Fruit fly (Drosophila melanogaster) whole organism, embryonic: ENCODE data around the gene SNRPG.
A peak's percentile ranks its signal among the peaks of the same experiment; 100 is the strongest.

ENCODE experiments used
- BtbVII ChIP-seq: fragments of 200-800 bp; sonication (Bioruptor generic); optimal IDR thresholded peaks from 3 replicates; lab custom pipeline; 2017; ENCODE audit warnings: missing biosample characterization, mild to moderate bottlenecking, missing genetic modification characterization
- CG11398 ChIP-seq: fragments of 200-800 bp; sonication (Bioruptor generic); optimal IDR thresholded peaks from 2 replicates; lab custom pipeline; 2016; ENCODE audit warnings: missing biosample characterization, missing genetic modification characterization
- CG12236 ChIP-seq: fragments of 200-800 bp; sonication (Bioruptor generic); optimal IDR thresholded peaks from 2 replicates; lab custom pipeline; 2016; ENCODE audit warnings: missing biosample characterization, missing genetic modification characterization
- CG12744 ChIP-seq: fragments of 200-800 bp; sonication (Bioruptor generic); optimal IDR thresholded peaks from 2 replicates; lab custom pipeline; 2016; ENCODE audit warnings: missing biosample characterization, missing genetic modification characterization
- CG13775 ChIP-seq: fragments of 200-800 bp; sonication (Bioruptor generic); optimal IDR thresholded peaks from 3 replicates; lab custom pipeline; 2017; ENCODE audit warnings: missing biosample characterization, mild to moderate bottlenecking, missing genetic modification characterization
- CG14014 ChIP-seq: fragments of 200-800 bp; sonication (Bioruptor generic); IDR thresholded peaks from 2 replicates; pipeline ENCODE4 v1.3.6; 2022; ENCODE audit warnings: missing biosample characterization, missing genetic modification characterization
- CG14710 ChIP-seq: fragments of 200-800 bp; sonication (Bioruptor generic); optimal IDR thresholded peaks from 3 replicates; lab custom pipeline; 2019; ENCODE audit warnings: missing biosample characterization, mild to moderate bottlenecking, missing genetic modification characterization, moderate library complexity
- CG1603 ChIP-seq: fragments of 200-800 bp; sonication (Bioruptor generic); optimal IDR thresholded peaks from 2 replicates; lab custom pipeline; 2019; ENCODE audit warnings: missing biosample characterization, mild to moderate bottlenecking, missing genetic modification characterization, moderate library complexity
- CG16863 ChIP-seq: fragments of 200-800 bp; sonication (Bioruptor generic); optimal IDR thresholded peaks from 3 replicates; lab custom pipeline; 2016; ENCODE audit warnings: missing biosample characterization, missing genetic modification characterization
- CG17359 ChIP-seq: fragments of 200-800 bp; sonication (Bioruptor generic); optimal IDR thresholded peaks from 3 replicates; lab custom pipeline; 2018; ENCODE audit warnings: missing biosample characterization, mild to moderate bottlenecking, missing genetic modification characterization, moderate library complexity
- CG18262 ChIP-seq: fragments of 200-800 bp; optimal IDR thresholded peaks from 3 replicates; lab custom pipeline; 2019; ENCODE audit warnings: missing biosample characterization, mild to moderate bottlenecking, missing genetic modification characterization, moderate library complexity
- CG2116 ChIP-seq: fragments of 200-800 bp; sonication (Bioruptor generic); optimal IDR thresholded peaks from 3 replicates; lab custom pipeline; 2018; ENCODE audit warnings: missing biosample characterization, mild to moderate bottlenecking, missing genetic modification characterization
- CG2120 ChIP-seq: fragments of 200-800 bp; sonication (Bioruptor generic); optimal IDR thresholded peaks from 3 replicates; lab custom pipeline; 2016; ENCODE audit warnings: missing biosample characterization, missing genetic modification characterization
- CG31365 ChIP-seq: fragments of 200-800 bp; sonication (Bioruptor generic); optimal IDR thresholded peaks from 2 replicates; lab custom pipeline; 2018; ENCODE audit warnings: missing biosample characterization, mild to moderate bottlenecking, missing genetic modification characterization
- CG33213 ChIP-seq: fragments of 200-800 bp; sonication (Bioruptor generic); optimal IDR thresholded peaks from 3 replicates; lab custom pipeline; 2016; ENCODE audit warnings: missing biosample characterization, missing genetic modification characterization
- CG3838 ChIP-seq: fragments of 200-800 bp; sonication (Bioruptor generic); optimal IDR thresholded peaks from 3 replicates; lab custom pipeline; 2016; ENCODE audit warnings: missing biosample characterization, missing genetic modification characterization
- CG4360 ChIP-seq: fragments of 200-800 bp; sonication (Bioruptor generic); IDR thresholded peaks from 2 replicates; pipeline ENCODE4 v1.3.6; 2022; ENCODE audit warnings: missing biosample characterization, missing genetic modification characterization
- CG5180 ChIP-seq: fragments of 200-800 bp; sonication (Bioruptor generic); optimal IDR thresholded peaks from 3 replicates; lab custom pipeline; 2017; ENCODE audit warnings: missing biosample characterization, missing genetic modification characterization, mild to moderate bottlenecking, moderate library complexity, missing genetic modification reagents
- CG5953 ChIP-seq: fragments of 200-800 bp; sonication (Bioruptor generic); IDR thresholded peaks from 2 replicates; pipeline ENCODE4 v1.3.6; 2022; ENCODE audit warnings: missing biosample characterization, missing genetic modification characterization
- CG6813 ChIP-seq: fragments of 200-800 bp; sonication (Bioruptor generic); optimal IDR thresholded peaks from 2 replicates; lab custom pipeline; 2017; ENCODE audit warnings: missing biosample characterization, missing genetic modification characterization, mild to moderate bottlenecking, moderate library complexity, missing genetic modification reagents
- CG7271 ChIP-seq: fragments of 200-800 bp; sonication (Bioruptor generic); optimal IDR thresholded peaks from 2 replicates; lab custom pipeline; 2018; ENCODE audit warnings: missing biosample characterization, mild to moderate bottlenecking, missing genetic modification characterization, moderate library complexity
- CG7556 ChIP-seq: fragments of 200-800 bp; sonication (Bioruptor generic); optimal IDR thresholded peaks from 2 replicates; lab custom pipeline; 2017; ENCODE audit warnings: missing biosample characterization, mild to moderate bottlenecking, missing genetic modification characterization
- CG8290 ChIP-seq, 3 experiments: fragments of 200-800 bp; sonication (Bioruptor generic); optimal IDR thresholded peaks; 2 replicates each; lab custom pipeline; 2016 to 2019; ENCODE audit warnings: missing biosample characterization in 3 of 3, missing genetic modification characterization in 3 of 3, mild to moderate bottlenecking in 2 of 3, moderate library complexity in 1 of 3
- CG8765 ChIP-seq: fragments of 200-800 bp; sonication (Bioruptor generic); IDR thresholded peaks from 2 replicates; pipeline ENCODE4 v1.3.6; 2022; ENCODE audit warnings: missing biosample characterization, missing genetic modification characterization
- CG9727 ChIP-seq: fragments of 200-800 bp; sonication (Bioruptor generic); optimal IDR thresholded peaks from 3 replicates; lab custom pipeline; 2017; ENCODE audit warnings: missing biosample characterization, mild to moderate bottlenecking, missing genetic modification characterization
- Deaf1 ChIP-seq: fragments of 200-800 bp; optimal IDR thresholded peaks from 3 replicates; lab custom pipeline; 2019; ENCODE audit warnings: missing biosample characterization, mild to moderate bottlenecking, missing genetic modification characterization, moderate library complexity
- Dll ChIP-seq: fragments of 200-800 bp; sonication (Bioruptor generic); IDR thresholded peaks from 4 replicates; pipeline ENCODE4 v1.3.6; 2022; ENCODE audit warnings: missing biosample characterization, missing genetic modification characterization; ENCODE audit not compliant: partially characterized antibody
- HLH3B ChIP-seq: fragments of 200-800 bp; sonication (Bioruptor generic); IDR thresholded peaks from 2 replicates; pipeline ENCODE4 v1.3.6; 2022; ENCODE audit warnings: missing biosample characterization, missing genetic modification characterization
- Hand ChIP-seq: fragments of 200-800 bp; sonication (Bioruptor generic); optimal IDR thresholded peaks from 2 replicates; lab custom pipeline; 2017; ENCODE audit warnings: mild to moderate bottlenecking, missing biosample characterization, missing genetic modification reagents, missing genetic modification characterization
- Hey ChIP-seq: fragments of 200-800 bp; sonication (Bioruptor generic); optimal IDR thresholded peaks from 3 replicates; lab custom pipeline; 2018; ENCODE audit warnings: missing biosample characterization, mild to moderate bottlenecking, missing genetic modification characterization
- Hmr ChIP-seq: fragments of 200-800 bp; sonication (Bioruptor generic); optimal IDR thresholded peaks from 3 replicates; lab custom pipeline; 2017; ENCODE audit warnings: mild to moderate bottlenecking, missing biosample characterization, missing genetic modification reagents, missing genetic modification characterization
- NC2β ChIP-seq: fragments of 200-800 bp; sonication (Bioruptor generic); optimal IDR thresholded peaks from 2 replicates; lab custom pipeline; 2016; ENCODE audit warnings: missing biosample characterization, missing genetic modification characterization
- Opbp ChIP-seq: fragments of 200-800 bp; sonication (Bioruptor generic); IDR thresholded peaks from 3 replicates; pipeline ENCODE4 v1.3.6; 2022; ENCODE audit warnings: missing biosample characterization, missing genetic modification characterization; ENCODE audit not compliant: partially characterized antibody
- PHDP ChIP-seq: fragments of 200-800 bp; sonication (Bioruptor generic); optimal IDR thresholded peaks from 3 replicates; lab custom pipeline; 2018; ENCODE audit warnings: missing biosample characterization, mild to moderate bottlenecking, missing genetic modification characterization, moderate library complexity
- ase ChIP-seq: fragments of 200-800 bp; sonication (Bioruptor generic); IDR thresholded peaks from 3 replicates; pipeline ENCODE4 v1.3.6; 2022; ENCODE audit warnings: missing biosample characterization, missing genetic modification characterization
- cwo ChIP-seq: fragments of 200-800 bp; sonication (Bioruptor generic); optimal IDR thresholded peaks from 3 replicates; lab custom pipeline; 2017; ENCODE audit warnings: missing biosample characterization, missing genetic modification characterization, mild to moderate bottlenecking, moderate library complexity, missing genetic modification reagents
- ewg ChIP-seq: fragments of 200-800 bp; sonication (Bioruptor generic); optimal IDR thresholded peaks from 3 replicates; lab custom pipeline; 2017; ENCODE audit warnings: mild to moderate bottlenecking, missing biosample characterization, missing genetic modification reagents, missing genetic modification characterization
- fd64A ChIP-seq: fragments of 200-800 bp; sonication (Bioruptor generic); optimal IDR thresholded peaks from 3 replicates; lab custom pipeline; 2018; ENCODE audit warnings: missing biosample characterization, mild to moderate bottlenecking, missing genetic modification characterization
- gce ChIP-seq: fragments of 200-800 bp; sonication (Bioruptor generic); IDR thresholded peaks from 3 replicates; pipeline ENCODE4 v1.3.6; 2022; ENCODE audit warnings: missing biosample characterization, missing genetic modification characterization
- gem ChIP-seq: fragments of 200-800 bp; sonication (Bioruptor generic); optimal IDR thresholded peaks from 2 replicates; lab custom pipeline; 2019; ENCODE audit warnings: missing biosample characterization, mild to moderate bottlenecking, missing genetic modification characterization, moderate library complexity
- lbe ChIP-seq: fragments of 200-800 bp; sonication (Bioruptor generic); optimal IDR thresholded peaks from 2 replicates; lab custom pipeline; 2016; ENCODE audit warnings: missing biosample characterization, mild to moderate bottlenecking, missing genetic modification characterization
- nau ChIP-seq: fragments of 200-800 bp; sonication (Bioruptor generic); optimal IDR thresholded peaks from 3 replicates; lab custom pipeline; 2017; ENCODE audit warnings: missing biosample characterization, mild to moderate bottlenecking, missing genetic modification characterization, missing genetic modification reagents
- oc ChIP-seq: fragments of 200-800 bp; sonication (Bioruptor generic); optimal IDR thresholded peaks from 2 replicates; lab custom pipeline; 2018; ENCODE audit warnings: missing biosample characterization, mild to moderate bottlenecking, missing genetic modification characterization, moderate library complexity
- pfk ChIP-seq: fragments of 200-800 bp; sonication (Bioruptor generic); optimal IDR thresholded peaks from 2 replicates; lab custom pipeline; 2018; ENCODE audit warnings: missing biosample characterization, mild to moderate bottlenecking, missing genetic modification characterization, moderate library complexity
- run ChIP-seq: fragments of 200-800 bp; sonication (Bioruptor generic); optimal IDR thresholded peaks from 3 replicates; lab custom pipeline; 2018; ENCODE audit warnings: missing biosample characterization, mild to moderate bottlenecking, missing genetic modification characterization
- sens ChIP-seq: fragments of 200-800 bp; sonication (Bioruptor generic); peaks from one replicate; lab custom pipeline; 2016; ENCODE audit warnings: missing biosample characterization, missing genetic modification characterization
- tap ChIP-seq: fragments of 200-800 bp; optimal IDR thresholded peaks from 3 replicates; lab custom pipeline; 2019; ENCODE audit warnings: missing biosample characterization, mild to moderate bottlenecking, missing genetic modification characterization, moderate library complexity
- tna ChIP-seq: fragments of 200-800 bp; sonication (Bioruptor generic); IDR thresholded peaks from 2 replicates; pipeline ENCODE4 v1.3.6; 2022; ENCODE audit warnings: missing biosample characterization, missing genetic modification characterization; ENCODE audit not compliant: partially characterized antibody

The SNRPG gene

dm6 chrX:16644535-16645131, 4.4 kb upstream of the SNRPG start (continued):
- TF ChIP-seq CG33213 (GFP tag; lab: Kevin White, UChicago) (peak; percentile 8), CG3838 (peak; percentile 53), oc (peak; percentile 69), CG18262 (peak; percentile 52), Opbp (GFP tag; lab: Robert Waterston, UW) (no peak), CG11398 (peak; percentile 65), CG12744 (no peak), cwo (GFP tag; lab: Kevin White, UChicago) (peak; percentile 7), pfk (GFP tag; lab: Kevin White, UChicago) (peak; percentile 15), CG5953 (GFP tag; lab: Robert Waterston, UW) (0 out of 2 replicates have a peak, but pooled peaks have one; percentile 37), CG14014 (peak; percentile 40; the same call in 1 of the 2 replicates), CG2120 (GFP tag; lab: Kevin White, UChicago) (no peak), HLH3B (GFP tag; lab: Robert Waterston, UW) (peak; percentile 49; the same call in 1 of the 2 replicates), Deaf1 (no peak), CG6813 (GFP tag; lab: Kevin White, UChicago) (peak; percentile 83), CG5180 (GFP tag; lab: Kevin White, UChicago) (peak; percentile 53), lbe (GFP tag; lab: Kevin White, UChicago) (no peak), gem (peak; percentile 60), CG1603 (tag; lab: Kevin White, UChicago) (peak; percentile 75), CG9727 (GFP tag; lab: Kevin White, UChicago) (peak; percentile 74), CG7271 (tag; lab: Kevin White, UChicago) (no peak), Hey (tag; lab: Kevin White, UChicago) (peak; percentile 29), PHDP (tag; lab: Kevin White, UChicago) (peak; percentile 46), CG17359 (peak; percentile 71), sens (GFP tag; lab: Kevin White, UChicago) (peak; percentile 84), CG12236 (GFP tag; lab: Kevin White, UChicago) (peak; percentile 59), CG8290 (GFP tag; optimal IDR thresholded peaks at IDR 0.05; lab: Kevin White, UChicago) (peak; percentile 4), CG8290 (tag; optimal IDR thresholded peaks at IDR 0.05; lab: Kevin White, UChicago) (peak; percentile 66 to 73), NC2β (GFP tag; lab: Kevin White, UChicago) (peak; percentile 41), gce (GFP tag; lab: Robert Waterston, UW) (0 out of 3 replicates have a peak, but pooled peaks have one; percentile 60), CG14710 (tag; lab: Kevin White, UChicago) (peak; percentile 41), CG31365 (tag; lab: Kevin White, UChicago) (peak; percentile 43), Hmr (GFP tag; lab: Kevin White, UChicago) (peak; percentile 19), Hand (GFP tag; lab: Kevin White, UChicago) (no peak), CG8765 (GFP tag; lab: Robert Waterston, UW) (0 out of 2 replicates have a peak, but pooled peaks have one; percentile 11), CG13775 (GFP tag; lab: Kevin White, UChicago) (no peak), BtbVII (GFP tag; lab: Kevin White, UChicago) (no peak), run (tag; lab: Kevin White, UChicago) (peak; percentile 73), Dll (GFP tag; lab: Robert Waterston, UW) (0 out of 4 replicates have a peak, but pooled peaks have one; percentile 14), CG2116 (GFP tag; lab: Kevin White, UChicago) (peak; percentile 39), CG4360 (GFP tag; lab: Robert Waterston, UW) (no peak), CG16863 (GFP tag; lab: Kevin White, UChicago) (peak; percentile 46), tna (GFP tag; lab: Robert Waterston, UW) (no peak), tap (tag; lab: Kevin White, UChicago) (peak; percentile 28), ewg (GFP tag; lab: Kevin White, UChicago) (peak; percentile 45), fd64A (GFP tag; lab: Kevin White, UChicago) (peak; percentile 72), CG7556 (GFP tag; lab: Kevin White, UChicago) (peak; percentile 43), ase (GFP tag; lab: Robert Waterston, UW) (peak; percentile 32; the same call in 1 of the 3 replicates), nau (GFP tag; lab: Kevin White, UChicago) (peak; percentile 37)
